Fruit fly (Drosophila melanogaster): ENCODE results near the gene CG32453.

dm6 chr3L:22711855-22712254 is 14.8 kb downstream of the CG32453 start, which contains the start of gene CG11370:
- no peak for TF ChIP-seq CG18476 (GFP tag; optimal IDR thresholded peaks at IDR 0.05)
- no peak for TF ChIP-seq wdn (GFP tag; IDR thresholded peaks at IDR 0.05)
- no peak for TF ChIP-seq CG30431 (GFP tag; optimal IDR thresholded peaks at IDR 0.05)
- TF ChIP-seq unpg (GFP tag; optimal IDR thresholded peaks at IDR 0.05): no peak
